Fruit fly (Drosophila melanogaster) whole organism, embryonic: ENCODE data around the gene CG32075.

Source experiments
- ATbp ChIP-seq: fragments of 200-800 bp; sonication (Bioruptor generic); optimal IDR thresholded peaks from 2 replicates; lab custom pipeline; 2017; ENCODE audit warnings: missing biosample characterization, mild to moderate bottlenecking, missing genetic modification characterization, missing genetic modification reagents
- CG10959 ChIP-seq: fragments of 200-800 bp; sonication (Bioruptor generic); IDR thresholded peaks from 2 replicates; pipeline ENCODE4 v1.3.6; 2022; ENCODE audit warnings: missing biosample characterization, missing genetic modification characterization
- CG12659 ChIP-seq: fragments of 200-800 bp; sonication (Bioruptor generic); optimal IDR thresholded peaks from 3 replicates; lab custom pipeline; 2017; ENCODE audit warnings: mild to moderate bottlenecking, missing biosample characterization, missing genetic modification reagents, missing genetic modification characterization
- CG12769 ChIP-seq: fragments of 200-800 bp; sonication (Bioruptor generic); optimal IDR thresholded peaks from 2 replicates; lab custom pipeline; 2019; ENCODE audit warnings: missing biosample characterization, mild to moderate bottlenecking, missing genetic modification characterization, moderate library complexity
- CG13296 ChIP-seq: fragments of 200-800 bp; sonication (Bioruptor generic); optimal IDR thresholded peaks from 3 replicates; lab custom pipeline; 2018; ENCODE audit warnings: missing biosample characterization, mild to moderate bottlenecking, missing genetic modification characterization
- CG13775 ChIP-seq: fragments of 200-800 bp; sonication (Bioruptor generic); optimal IDR thresholded peaks from 3 replicates; lab custom pipeline; 2017; ENCODE audit warnings: missing biosample characterization, mild to moderate bottlenecking, missing genetic modification characterization
- CG1647 ChIP-seq: fragments of 200-800 bp; sonication (Bioruptor generic); optimal IDR thresholded peaks from 3 replicates; lab custom pipeline; 2016; ENCODE audit warnings: missing biosample characterization, missing genetic modification characterization
- CG16779 ChIP-seq: fragments of 200-800 bp; sonication (Bioruptor generic); IDR thresholded peaks from 2 replicates; pipeline ENCODE4 v1.3.6; 2022; ENCODE audit warnings: missing biosample characterization, missing genetic modification characterization
- CG18262 ChIP-seq: fragments of 200-800 bp; optimal IDR thresholded peaks from 3 replicates; lab custom pipeline; 2019; ENCODE audit warnings: missing biosample characterization, mild to moderate bottlenecking, missing genetic modification characterization, moderate library complexity
- CG2678 ChIP-seq: fragments of 200-800 bp; sonication (Bioruptor generic); optimal IDR thresholded peaks from 3 replicates; lab custom pipeline; 2019; ENCODE audit warnings: missing biosample characterization, mild to moderate bottlenecking, missing genetic modification characterization, moderate library complexity
- CG3847 ChIP-seq: fragments of 200-800 bp; sonication (Bioruptor generic); IDR thresholded peaks from 2 replicates; pipeline ENCODE4 v1.3.6; 2022; ENCODE audit warnings: missing biosample characterization, missing genetic modification characterization
- CG3995 ChIP-seq: fragments of 200-800 bp; sonication (Bioruptor generic); optimal IDR thresholded peaks from 3 replicates; lab custom pipeline; 2016; ENCODE audit warnings: missing biosample characterization, missing genetic modification characterization
- CG6765 ChIP-seq: fragments of 200-800 bp; sonication (Bioruptor generic); optimal IDR thresholded peaks from 3 replicates; lab custom pipeline; 2017; ENCODE audit warnings: missing biosample characterization, mild to moderate bottlenecking, missing genetic modification characterization
- CG6813 ChIP-seq: fragments of 200-800 bp; sonication (Bioruptor generic); optimal IDR thresholded peaks from 2 replicates; lab custom pipeline; 2017; ENCODE audit warnings: missing biosample characterization, missing genetic modification characterization, mild to moderate bottlenecking, moderate library complexity, missing genetic modification reagents
- CG7839 ChIP-seq: fragments of 200-800 bp; sonication (Bioruptor generic); optimal IDR thresholded peaks from 3 replicates; lab custom pipeline; 2018; ENCODE audit warnings: missing biosample characterization, mild to moderate bottlenecking, missing genetic modification characterization, moderate library complexity
- CG7963 ChIP-seq: fragments of 200-800 bp; sonication (Bioruptor generic); IDR thresholded peaks from 3 replicates; pipeline ENCODE4 v1.3.6; 2022; ENCODE audit warnings: missing biosample characterization, missing genetic modification characterization; ENCODE audit not compliant: partially characterized antibody
- Dbx ChIP-seq: fragments of 200-800 bp; sonication (Bioruptor generic); IDR thresholded peaks from 3 replicates; pipeline ENCODE4 v1.3.6; 2022; ENCODE audit warnings: missing biosample characterization, missing genetic modification characterization
- ERR ChIP-seq: fragments of 200-800 bp; sonication (Bioruptor generic); optimal IDR thresholded peaks from 2 replicates; lab custom pipeline; 2016; ENCODE audit warnings: missing biosample characterization, missing genetic modification characterization
- Fer2 ChIP-seq: fragments of 200-800 bp; sonication (Bioruptor generic); optimal IDR thresholded peaks from 2 replicates; lab custom pipeline; 2018; ENCODE audit warnings: missing biosample characterization, mild to moderate bottlenecking, missing genetic modification characterization, moderate library complexity
- HHEX ChIP-seq: fragments of 200-800 bp; sonication (Bioruptor generic); optimal IDR thresholded peaks from 3 replicates; lab custom pipeline; 2017; ENCODE audit warnings: missing biosample characterization, mild to moderate bottlenecking, missing genetic modification characterization, missing genetic modification reagents
- Hmr ChIP-seq: fragments of 200-800 bp; sonication (Bioruptor generic); optimal IDR thresholded peaks from 3 replicates; lab custom pipeline; 2017; ENCODE audit warnings: mild to moderate bottlenecking, missing biosample characterization, missing genetic modification reagents, missing genetic modification characterization
- MTF-1 ChIP-seq: fragments of 200-800 bp; sonication (Bioruptor generic); optimal IDR thresholded peaks from 2 replicates; lab custom pipeline; 2018; ENCODE audit warnings: missing biosample characterization, mild to moderate bottlenecking, missing genetic modification characterization, borderline replicate concordance
- Mad ChIP-seq: fragments of 200-800 bp; sonication (Bioruptor generic); optimal IDR thresholded peaks from 2 replicates; lab custom pipeline; 2016; ENCODE audit warnings: missing biosample characterization, missing genetic modification characterization
- Med ChIP-seq: fragments of 200-800 bp; sonication (Bioruptor generic); peaks from one replicate; lab custom pipeline; 2016; ENCODE audit warnings: missing biosample characterization, missing genetic modification characterization, mild to moderate bottlenecking, inconsistent platforms, moderate library complexity
- Meics ChIP-seq: fragments of 200-800 bp; sonication (Bioruptor generic); optimal IDR thresholded peaks from 2 replicates; lab custom pipeline; 2017; ENCODE audit warnings: missing biosample characterization, mild to moderate bottlenecking, missing genetic modification characterization
- Pdp1 ChIP-seq, 2 experiments: fragments of 200-800 bp; sonication (Bioruptor generic); optimal IDR thresholded peaks; 3 replicates each; lab custom pipeline; 2016; ENCODE audit warnings: missing biosample characterization in 2 of 2, missing genetic modification characterization in 2 of 2, mild to moderate bottlenecking in 1 of 2, moderate library complexity in 1 of 2
- Rx ChIP-seq: fragments of 200-800 bp; sonication (Bioruptor generic); IDR thresholded peaks from 2 replicates; pipeline ENCODE4 v1.3.6; 2022; ENCODE audit warnings: missing biosample characterization, missing genetic modification characterization
- Side ChIP-seq: fragments of 200-800 bp; sonication (Bioruptor generic); optimal IDR thresholded peaks from 2 replicates; lab custom pipeline; 2016; ENCODE audit warnings: missing biosample characterization, missing genetic modification characterization
- ato ChIP-seq: fragments of 200-800 bp; sonication (Bioruptor generic); IDR thresholded peaks from 2 replicates; pipeline ENCODE4 v1.3.6; 2022; ENCODE audit warnings: missing biosample characterization, missing genetic modification characterization; ENCODE audit not compliant: partially characterized antibody
- caup ChIP-seq: fragments of 200-800 bp; sonication (Bioruptor generic); optimal IDR thresholded peaks from 3 replicates; lab custom pipeline; 2017; ENCODE audit warnings: missing biosample characterization, mild to moderate bottlenecking, missing genetic modification characterization, moderate library complexity; ENCODE audit not compliant: severe bottlenecking
- cwo ChIP-seq: fragments of 200-800 bp; sonication (Bioruptor generic); optimal IDR thresholded peaks from 3 replicates; lab custom pipeline; 2017; ENCODE audit warnings: missing biosample characterization, missing genetic modification characterization, mild to moderate bottlenecking, moderate library complexity, missing genetic modification reagents
- dmrt99B ChIP-seq: fragments of 200-800 bp; sonication (Bioruptor generic); optimal IDR thresholded peaks from 2 replicates; lab custom pipeline; 2018; ENCODE audit warnings: missing biosample characterization, mild to moderate bottlenecking, missing genetic modification characterization, moderate library complexity
- eyg ChIP-seq: fragments of 200-800 bp; sonication (Bioruptor generic); optimal IDR thresholded peaks from 3 replicates; lab custom pipeline; 2016; ENCODE audit warnings: missing biosample characterization, missing genetic modification characterization
- fd64A ChIP-seq: fragments of 200-800 bp; sonication (Bioruptor generic); optimal IDR thresholded peaks from 3 replicates; lab custom pipeline; 2018; ENCODE audit warnings: missing biosample characterization, mild to moderate bottlenecking, missing genetic modification characterization
- fu2 ChIP-seq: fragments of 200-800 bp; sonication (Bioruptor generic); optimal IDR thresholded peaks from 2 replicates; lab custom pipeline; 2016; ENCODE audit warnings: missing biosample characterization, missing genetic modification characterization
- gro ChIP-seq: fragments of 200-800 bp; sonication (Bioruptor generic); optimal IDR thresholded peaks from 2 replicates; lab custom pipeline; 2016; ENCODE audit warnings: missing biosample characterization, missing genetic modification characterization
- gsb-n ChIP-seq: fragments of 200-800 bp; sonication (Bioruptor generic); optimal IDR thresholded peaks from 3 replicates; lab custom pipeline; 2018; ENCODE audit warnings: missing biosample characterization, mild to moderate bottlenecking, missing genetic modification characterization
- her ChIP-seq: fragments of 200-800 bp; sonication (Bioruptor generic); optimal IDR thresholded peaks from 2 replicates; lab custom pipeline; 2016; ENCODE audit warnings: missing biosample characterization, missing genetic modification characterization
- hkb ChIP-seq, 2 experiments: fragments of 200-800 bp in 1 of 2; fragments of >200 bp in 1 of 2; sonication (Bioruptor generic) in 1 of 2; IDR thresholded peaks in 1 of 2; optimal IDR thresholded peaks in 1 of 2; 2 replicates each; pipeline versions ENCODE4 v1.3.6 to Lab custom; 2017 to 2022; ENCODE audit warnings: missing biosample characterization in 1 of 2, missing genetic modification characterization in 1 of 2
- luna ChIP-seq: fragments of 200-800 bp; sonication (Bioruptor generic); optimal IDR thresholded peaks from 2 replicates; lab custom pipeline; 2016; ENCODE audit warnings: missing biosample characterization, missing genetic modification characterization
- odd ChIP-seq: fragments of 200-800 bp; sonication (Bioruptor generic); optimal IDR thresholded peaks from 2 replicates; lab custom pipeline; 2017; ENCODE audit warnings: missing biosample characterization, mild to moderate bottlenecking, missing genetic modification characterization
- org-1 ChIP-seq: fragments of 200-800 bp; sonication (Bioruptor generic); optimal IDR thresholded peaks from 2 replicates; lab custom pipeline; 2017; ENCODE audit warnings: missing biosample characterization, missing genetic modification characterization
- pfk ChIP-seq: fragments of 200-800 bp; sonication (Bioruptor generic); optimal IDR thresholded peaks from 2 replicates; lab custom pipeline; 2018; ENCODE audit warnings: missing biosample characterization, mild to moderate bottlenecking, missing genetic modification characterization, moderate library complexity
- ranshi ChIP-seq: fragments of 200-800 bp; sonication (Bioruptor generic); IDR thresholded peaks from 2 replicates; pipeline ENCODE4 v1.3.6; 2022; ENCODE audit warnings: missing biosample characterization, missing genetic modification characterization
- schlank ChIP-seq: fragments of 200-800 bp; sonication (Bioruptor generic); optimal IDR thresholded peaks from 2 replicates; lab custom pipeline; 2018; ENCODE audit warnings: missing biosample characterization, mild to moderate bottlenecking, missing genetic modification characterization
- scrt ChIP-seq: fragments of 200-800 bp; sonication (Bioruptor generic); optimal IDR thresholded peaks from 2 replicates; lab custom pipeline; 2018; ENCODE audit warnings: missing biosample characterization, mild to moderate bottlenecking, missing genetic modification characterization, moderate library complexity
- sens-2 ChIP-seq: fragments of 200-800 bp; sonication (Bioruptor generic); IDR thresholded peaks from 2 replicates; pipeline ENCODE4 v1.3.6; 2022; ENCODE audit warnings: missing biosample characterization, missing genetic modification characterization
- slp2 ChIP-seq: fragments of 200-800 bp; sonication (Bioruptor generic); optimal IDR thresholded peaks from 2 replicates; lab custom pipeline; 2016; ENCODE audit warnings: missing biosample characterization, missing genetic modification characterization
- wek ChIP-seq: fragments of 200-800 bp; sonication (Bioruptor generic); optimal IDR thresholded peaks from 3 replicates; lab custom pipeline; 2018; ENCODE audit warnings: missing biosample characterization, mild to moderate bottlenecking, missing genetic modification characterization, moderate library complexity

The CG32075 gene

DNA sequence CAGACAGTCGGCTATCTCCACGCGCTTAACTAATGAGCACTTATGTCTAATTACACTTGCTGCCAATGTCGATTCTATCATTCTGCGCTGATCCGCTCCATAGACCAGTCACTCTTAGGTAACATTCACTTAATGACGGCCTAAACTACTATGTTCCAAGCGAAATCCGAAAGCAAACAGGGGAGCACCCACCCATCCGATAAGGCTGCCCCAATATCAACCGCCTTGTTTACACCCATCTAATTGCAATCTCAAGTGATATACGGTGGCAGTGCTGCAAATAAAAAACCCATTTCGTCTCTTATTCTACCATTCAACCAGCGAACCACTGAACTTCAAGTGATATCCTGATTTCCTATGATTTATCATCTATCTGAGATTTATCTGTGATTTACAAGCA is 15.3 kb downstream of the CG32075 start (continued):
- TF ChIP-seq CG7963 (GFP tag; lab: Robert Waterston, UW) (no peak), CG10959 (GFP tag; lab: Robert Waterston, UW) (no peak), fd64A (GFP tag; lab: Kevin White, UChicago) (peak; percentile 18), ERR (GFP tag; lab: Kevin White, UChicago) (no peak), gro (GFP tag; lab: Kevin White, UChicago) (peak; percentile 55), Mad (GFP tag; lab: Kevin White, UChicago) (no peak), eyg (peak; percentile 4), odd (peak; percentile 29), CG2678 (peak; percentile 59), cwo (GFP tag; lab: Kevin White, UChicago) (peak; percentile 8), HHEX (GFP tag; lab: Kevin White, UChicago) (peak; percentile 70), Rx (GFP tag; lab: Robert Waterston, UW) (no peak), luna (GFP tag; lab: Kevin White, UChicago) (peak; percentile 3), Med (peak; percentile 42), CG13296 (peak; percentile 86), CG12769 (tag; lab: Kevin White, UChicago) (peak; percentile 54), CG12659 (peak; percentile 24), Pdp1 (GFP tag; optimal IDR thresholded peaks at IDR 0.05; lab: Kevin White, UChicago) (peak in 1 of 2 experiments; percentile 58), Hmr (peak; percentile 62), Fer2 (tag; lab: Kevin White, UChicago) (peak; percentile 5), dmrt99B (peak; percentile 5), ranshi (GFP tag; lab: Robert Waterston, UW) (no peak), sens-2 (GFP tag; lab: Robert Waterston, UW) (no peak), Dbx (GFP tag; lab: Robert Waterston, UW) (0 out of 3 replicates have a peak, but pooled peaks have one; percentile 47), CG6813 (peak; percentile 61), schlank (tag; lab: Kevin White, UChicago) (peak; percentile 38), slp2 (no peak), hkb (optimal IDR thresholded peaks at IDR 0.05; lab: Kevin White, UChicago) (no peak), hkb (GFP tag; IDR thresholded peaks at IDR 0.05; lab: Robert Waterston, UW) (no peak), Side (GFP tag; lab: Kevin White, UChicago) (no peak), CG16779 (peak; percentile 59; the same call in 1 of the 2 replicates), fu2 (no peak), CG6765 (GFP tag; lab: Kevin White, UChicago) (peak; percentile 72), ato (GFP tag; lab: Robert Waterston, UW) (no peak), CG13775 (GFP tag; lab: Kevin White, UChicago) (no peak), org-1 (GFP tag; lab: Kevin White, UChicago) (peak; percentile 9), Meics (GFP tag; lab: Kevin White, UChicago) (peak; percentile 54), CG3995 (peak; percentile 4), MTF-1 (GFP tag; lab: Kevin White, UChicago) (peak; percentile 43), wek (GFP tag; lab: Kevin White, UChicago) (peak; percentile 37), her (GFP tag; lab: Kevin White, UChicago) (no peak), scrt (GFP tag; lab: Kevin White, UChicago) (peak; percentile 42), pfk (GFP tag; lab: Kevin White, UChicago) (peak; percentile 28), ATbp (GFP tag; lab: Kevin White, UChicago) (peak; percentile 38), CG18262 (tag; lab: Kevin White, UChicago) (no peak), gsb-n (tag; lab: Kevin White, UChicago) (no peak), CG3847 (no peak), CG7839 (peak; percentile 6), caup (peak; percentile 70), CG1647 (no peak)
